Fruit fly (Drosophila melanogaster) whole organism, pupa: Measurements from ENCODE around the gene CtsB.

Experiments used
- CG12605 ChIP-seq: fragments of 200-800 bp; sonication (Bioruptor generic); IDR thresholded peaks from 2 replicates; pipeline ENCODE4 v1.3.6; 2022; ENCODE audit warnings: missing biosample characterization, missing genetic modification characterization
- CG15710 ChIP-seq: fragments of 200-800 bp; sonication (Bioruptor generic); optimal IDR thresholded peaks from 2 replicates; lab custom pipeline; 2018; ENCODE audit warnings: missing biosample characterization, mild to moderate bottlenecking, missing genetic modification characterization, moderate library complexity
- CG34367 ChIP-seq: fragments of 200-800 bp; sonication (Bioruptor generic); optimal IDR thresholded peaks from 2 replicates; lab custom pipeline; 2018; ENCODE audit warnings: missing biosample characterization, mild to moderate bottlenecking, missing genetic modification characterization
- CG8301 ChIP-seq: fragments of 200-800 bp; sonication (Bioruptor generic); optimal IDR thresholded peaks from 2 replicates; lab custom pipeline; 2018; ENCODE audit warnings: missing biosample characterization, mild to moderate bottlenecking, missing genetic modification characterization
- D1 ChIP-seq: fragments of 200-800 bp; sonication (Bioruptor generic); optimal IDR thresholded peaks from 2 replicates; lab custom pipeline; 2018; ENCODE audit warnings: missing biosample characterization, mild to moderate bottlenecking, missing genetic modification characterization, moderate library complexity
- EcR ChIP-seq: fragments of 200-800 bp; sonication (Bioruptor generic); optimal IDR thresholded peaks from 3 replicates; lab custom pipeline; 2019; ENCODE audit warnings: missing biosample characterization, missing genetic modification characterization, mild to moderate bottlenecking, moderate library complexity, missing genetic modification reagents
- Ets98B ChIP-seq: fragments of 200-800 bp; sonication (Bioruptor generic); IDR thresholded peaks from 2 replicates; pipeline ENCODE4 v1.3.6; 2022; ENCODE audit warnings: missing biosample characterization, missing genetic modification characterization
- Pif1A ChIP-seq: fragments of 200-800 bp; sonication (Bioruptor generic); optimal IDR thresholded peaks from 3 replicates; lab custom pipeline; 2016; ENCODE audit warnings: missing biosample characterization, missing genetic modification characterization
- Snoo ChIP-seq: fragments of 200-800 bp; sonication (Bioruptor generic); optimal IDR thresholded peaks from 3 replicates; lab custom pipeline; 2017; ENCODE audit warnings: missing biosample characterization, mild to moderate bottlenecking, missing genetic modification characterization, inconsistent platforms
- gl ChIP-seq: fragments of 200-800 bp; sonication (Bioruptor generic); optimal IDR thresholded peaks from 2 replicates; lab custom pipeline; 2018; ENCODE audit warnings: missing biosample characterization, mild to moderate bottlenecking, missing genetic modification characterization

DNA sequence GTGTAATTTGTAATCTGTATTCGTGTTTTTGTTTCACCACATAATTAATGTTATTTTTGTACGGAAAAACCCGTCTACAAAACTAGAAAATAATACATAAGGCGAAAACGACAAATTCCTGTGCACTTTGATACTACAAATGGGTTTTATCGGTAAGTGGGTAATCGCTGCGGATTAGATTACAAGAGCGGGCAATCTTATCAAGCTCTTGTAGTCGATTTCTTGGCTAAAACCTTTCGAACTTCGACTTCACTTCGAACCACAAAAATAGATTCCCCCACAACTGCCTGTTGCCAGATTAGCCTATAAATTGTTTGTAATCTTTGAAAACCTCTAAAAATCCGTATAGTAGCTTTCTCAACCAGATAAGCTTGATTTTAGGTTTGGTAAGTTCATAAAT is 41.0 kb downstream of the CtsB start:
- TF ChIP-seq EcR, result no peak
- TF ChIP-seq Pif1A (GFP tag; lab: Kevin White, UChicago), result no peak
- no peak for TF ChIP-seq CG15710 (tag; lab: Kevin White, UChicago)
- TF ChIP-seq CG8301 (tag; lab: Kevin White, UChicago), result no peak
- no peak for TF ChIP-seq Ets98B (GFP tag; lab: Robert Waterston, UW)
- no peak for TF ChIP-seq Snoo
- no peak for TF ChIP-seq gl (tag; lab: Kevin White, UChicago)
- no peak for TF ChIP-seq CG34367
- TF ChIP-seq D1 (tag; lab: Kevin White, UChicago), result no peak
- TF ChIP-seq CG12605 (GFP tag; lab: Robert Waterston, UW), result no peak
